Fruit fly (Drosophila melanogaster) whole organism, embryonic: ENCODE measurements around the gene CG14131.

ENCODE experiments used
- BEAF-32 ChIP-seq: fragments of 200-800 bp; sonication (Bioruptor generic); optimal IDR thresholded peaks from 3 replicates; lab custom pipeline; 2017; ENCODE audit warnings: missing biosample characterization, missing genetic modification characterization, mild to moderate bottlenecking, moderate library complexity, missing genetic modification reagents
- Bgb ChIP-seq: fragments of 200-800 bp; sonication (Bioruptor generic); IDR thresholded peaks from 2 replicates; pipeline ENCODE4 v1.3.6; 2022; ENCODE audit warnings: missing biosample characterization, missing genetic modification characterization; ENCODE audit not compliant: partially characterized antibody
- CG10147 ChIP-seq: fragments of 200-800 bp; sonication (Bioruptor generic); optimal IDR thresholded peaks from 2 replicates; lab custom pipeline; 2019; ENCODE audit warnings: missing biosample characterization, mild to moderate bottlenecking, missing genetic modification characterization, moderate library complexity
- CG11247 ChIP-seq: fragments of 200-800 bp; sonication (Bioruptor generic); IDR thresholded peaks from 2 replicates; pipeline ENCODE4 v1.3.6; 2022; ENCODE audit warnings: missing biosample characterization, missing genetic modification characterization
- CG12659 ChIP-seq: fragments of 200-800 bp; sonication (Bioruptor generic); optimal IDR thresholded peaks from 3 replicates; lab custom pipeline; 2017; ENCODE audit warnings: mild to moderate bottlenecking, missing biosample characterization, missing genetic modification reagents, missing genetic modification characterization
- CG13287 ChIP-seq: fragments of 200-800 bp; sonication (Bioruptor generic); IDR thresholded peaks from 2 replicates; pipeline ENCODE4 v1.3.6; 2022; ENCODE audit warnings: missing biosample characterization, missing genetic modification characterization; ENCODE audit not compliant: partially characterized antibody
- CG15269 ChIP-seq: fragments of 200-800 bp; sonication (Bioruptor generic); optimal IDR thresholded peaks from 2 replicates; lab custom pipeline; 2018; ENCODE audit warnings: missing biosample characterization, mild to moderate bottlenecking, missing genetic modification characterization, moderate library complexity
- CG16813 ChIP-seq: fragments of 200-800 bp; sonication (Bioruptor generic); IDR thresholded peaks from 3 replicates; pipeline ENCODE4 v1.3.6; 2022; ENCODE audit warnings: missing biosample characterization, missing genetic modification characterization; ENCODE audit not compliant: partially characterized antibody
- CG2116 ChIP-seq: fragments of 200-800 bp; sonication (Bioruptor generic); optimal IDR thresholded peaks from 3 replicates; lab custom pipeline; 2018; ENCODE audit warnings: missing biosample characterization, mild to moderate bottlenecking, missing genetic modification characterization
- CG2712 ChIP-seq: fragments of 200-800 bp; optimal IDR thresholded peaks from 3 replicates; lab custom pipeline; 2019; ENCODE audit warnings: missing biosample characterization, mild to moderate bottlenecking, missing genetic modification characterization, moderate library complexity
- CG30020 ChIP-seq: fragments of 200-800 bp; optimal IDR thresholded peaks from 2 replicates; lab custom pipeline; 2019; ENCODE audit warnings: missing biosample characterization, mild to moderate bottlenecking, missing genetic modification characterization, moderate library complexity
- CG31441 ChIP-seq: fragments of 200-800 bp; sonication (Bioruptor generic); IDR thresholded peaks from 2 replicates; pipeline ENCODE4 v1.3.6; 2022; ENCODE audit warnings: missing biosample characterization, missing genetic modification characterization
- CG3838 ChIP-seq: fragments of 200-800 bp; sonication (Bioruptor generic); optimal IDR thresholded peaks from 3 replicates; lab custom pipeline; 2016; ENCODE audit warnings: missing biosample characterization, missing genetic modification characterization
- CG3847 ChIP-seq: fragments of 200-800 bp; sonication (Bioruptor generic); IDR thresholded peaks from 2 replicates; pipeline ENCODE4 v1.3.6; 2022; ENCODE audit warnings: missing biosample characterization, missing genetic modification characterization
- CG4404 ChIP-seq: fragments of 200-800 bp; sonication (Bioruptor generic); IDR thresholded peaks from 2 replicates; pipeline ENCODE4 v1.3.6; 2022; ENCODE audit warnings: missing biosample characterization, missing genetic modification characterization
- CG4854 ChIP-seq: fragments of 200-800 bp; sonication (Bioruptor generic); optimal IDR thresholded peaks from 2 replicates; lab custom pipeline; 2016; ENCODE audit warnings: missing biosample characterization, missing genetic modification characterization, inconsistent platforms
- CG7786 ChIP-seq: fragments of 200-800 bp; sonication (Bioruptor generic); optimal IDR thresholded peaks from 2 replicates; lab custom pipeline; 2016; ENCODE audit warnings: missing biosample characterization, missing genetic modification characterization
- CG7963 ChIP-seq: fragments of 200-800 bp; sonication (Bioruptor generic); IDR thresholded peaks from 3 replicates; pipeline ENCODE4 v1.3.6; 2022; ENCODE audit warnings: missing biosample characterization, missing genetic modification characterization; ENCODE audit not compliant: partially characterized antibody
- CG8478 ChIP-seq: fragments of >200 bp; optimal IDR thresholded peaks from 2 replicates; lab custom pipeline; 2018
- CG9932 ChIP-seq: fragments of 200-800 bp; sonication (Bioruptor generic); IDR thresholded peaks from 2 replicates; pipeline ENCODE4 v1.3.6; 2022; ENCODE audit warnings: missing biosample characterization, missing genetic modification characterization
- CHES-1-like ChIP-seq: fragments of 200-800 bp; sonication (Bioruptor generic); optimal IDR thresholded peaks from 2 replicates; lab custom pipeline; 2016; ENCODE audit warnings: missing biosample characterization, missing genetic modification characterization
- D19B ChIP-seq: fragments of 200-800 bp; sonication (Bioruptor generic); optimal IDR thresholded peaks from 2 replicates; lab custom pipeline; 2017; ENCODE audit warnings: missing biosample characterization, mild to moderate bottlenecking, missing genetic modification characterization
- Doc3 ChIP-seq: fragments of 200-800 bp; sonication (Bioruptor generic); IDR thresholded peaks from 3 replicates; pipeline ENCODE4 v1.3.6; 2022; ENCODE audit warnings: missing biosample characterization, missing genetic modification characterization; ENCODE audit not compliant: partially characterized antibody
- Dref ChIP-seq: fragments of 200-800 bp; sonication (Bioruptor generic); IDR thresholded peaks from 2 replicates; pipeline ENCODE4 v1.3.6; 2022; ENCODE audit warnings: missing biosample characterization, missing genetic modification characterization
- Fer3 ChIP-seq: fragments of 200-800 bp; sonication (Bioruptor generic); optimal IDR thresholded peaks from 2 replicates; lab custom pipeline; 2018; ENCODE audit warnings: missing biosample characterization, mild to moderate bottlenecking, missing genetic modification characterization, moderate library complexity
- HLH54F ChIP-seq: fragments of 200-800 bp; sonication (Bioruptor generic); optimal IDR thresholded peaks from 3 replicates; lab custom pipeline; 2016; ENCODE audit warnings: missing biosample characterization, missing genetic modification characterization
- Hsf ChIP-seq: fragments of 200-800 bp; sonication (Bioruptor generic); optimal IDR thresholded peaks from 3 replicates; lab custom pipeline; 2016; ENCODE audit warnings: missing biosample characterization, missing genetic modification characterization
- MBD-R2 ChIP-seq: fragments of 200-800 bp; sonication (Bioruptor generic); IDR thresholded peaks from 2 replicates; pipeline ENCODE4 v1.3.6; 2022; ENCODE audit warnings: missing biosample characterization, missing genetic modification characterization
- Meics ChIP-seq: fragments of 200-800 bp; sonication (Bioruptor generic); optimal IDR thresholded peaks from 2 replicates; lab custom pipeline; 2017; ENCODE audit warnings: missing biosample characterization, mild to moderate bottlenecking, missing genetic modification characterization
- NfI ChIP-seq: fragments of 200-800 bp; sonication (Bioruptor generic); optimal IDR thresholded peaks from 3 replicates; lab custom pipeline; 2018; ENCODE audit warnings: missing biosample characterization, mild to moderate bottlenecking, missing genetic modification characterization, moderate library complexity
- Oli ChIP-seq: fragments of 200-800 bp; sonication (Bioruptor generic); optimal IDR thresholded peaks from 2 replicates; lab custom pipeline; 2018; ENCODE audit warnings: missing biosample characterization, mild to moderate bottlenecking, missing genetic modification characterization, moderate library complexity
- Opbp ChIP-seq: fragments of 200-800 bp; sonication (Bioruptor generic); IDR thresholded peaks from 3 replicates; pipeline ENCODE4 v1.3.6; 2022; ENCODE audit warnings: missing biosample characterization, missing genetic modification characterization; ENCODE audit not compliant: partially characterized antibody
- Sry-δ ChIP-seq: fragments of 200-800 bp; sonication (Bioruptor generic); optimal IDR thresholded peaks from 2 replicates; lab custom pipeline; 2016; ENCODE audit warnings: missing biosample characterization, missing genetic modification characterization
- Tbp ChIP-seq: fragments of >200 bp; optimal IDR thresholded peaks from 2 replicates; lab custom pipeline; 2018; ENCODE audit warnings: missing biosample characterization, missing genetic modification characterization
- Xbp1 ChIP-seq: fragments of 200-800 bp; sonication (Bioruptor generic); optimal IDR thresholded peaks from 3 replicates; lab custom pipeline; 2016; ENCODE audit warnings: missing biosample characterization, mild to moderate bottlenecking, missing genetic modification characterization
- amos ChIP-seq: fragments of 200-800 bp; sonication (Bioruptor generic); IDR thresholded peaks from 2 replicates; pipeline ENCODE4 v1.3.6; 2022; ENCODE audit warnings: missing biosample characterization, missing genetic modification characterization; ENCODE audit not compliant: partially characterized antibody
- chif ChIP-seq, 2 experiments: fragments of 200-800 bp; sonication (Bioruptor generic); optimal IDR thresholded peaks; 3 replicates each; lab custom pipeline; 2016; ENCODE audit warnings: missing biosample characterization in 2 of 2, missing genetic modification characterization in 2 of 2
- esg ChIP-seq: fragments of 200-800 bp; sonication (Bioruptor generic); conservative IDR thresholded peaks from 2 replicates; pipeline ENCODE4 v1.3.6; 2022; ENCODE audit warnings: missing biosample characterization, missing genetic modification characterization
- fd64A ChIP-seq: fragments of 200-800 bp; sonication (Bioruptor generic); optimal IDR thresholded peaks from 3 replicates; lab custom pipeline; 2018; ENCODE audit warnings: missing biosample characterization, mild to moderate bottlenecking, missing genetic modification characterization
- grau ChIP-seq: fragments of 200-800 bp; optimal IDR thresholded peaks from 3 replicates; lab custom pipeline; 2019; ENCODE audit warnings: missing biosample characterization, mild to moderate bottlenecking, missing genetic modification characterization, moderate library complexity
- jing ChIP-seq: fragments of 200-800 bp; sonication (Bioruptor generic); optimal IDR thresholded peaks from 2 replicates; lab custom pipeline; 2018; ENCODE audit warnings: missing biosample characterization, mild to moderate bottlenecking, missing genetic modification characterization
- lilli ChIP-seq: fragments of 200-800 bp; sonication (Bioruptor generic); optimal IDR thresholded peaks from 3 replicates; lab custom pipeline; 2016; ENCODE audit warnings: missing biosample characterization, missing genetic modification characterization
- mam ChIP-seq: fragments of 200-800 bp; sonication (Bioruptor generic); optimal IDR thresholded peaks from 3 replicates; lab custom pipeline; 2016; ENCODE audit warnings: missing biosample characterization, missing genetic modification characterization
- nmo ChIP-seq: fragments of 200-800 bp; sonication (Bioruptor generic); optimal IDR thresholded peaks from 2 replicates; lab custom pipeline; 2018; ENCODE audit warnings: missing biosample characterization, mild to moderate bottlenecking, missing genetic modification characterization, moderate library complexity
- oc ChIP-seq: fragments of 200-800 bp; sonication (Bioruptor generic); optimal IDR thresholded peaks from 2 replicates; lab custom pipeline; 2018; ENCODE audit warnings: missing biosample characterization, mild to moderate bottlenecking, missing genetic modification characterization, moderate library complexity
- pzg ChIP-seq: fragments of 200-800 bp; sonication (Bioruptor generic); optimal IDR thresholded peaks from 3 replicates; lab custom pipeline; 2018; ENCODE audit warnings: missing biosample characterization, mild to moderate bottlenecking, missing genetic modification characterization, moderate library complexity
- salm ChIP-seq: fragments of 200-800 bp; sonication (Bioruptor generic); optimal IDR thresholded peaks from 2 replicates; lab custom pipeline; 2018; ENCODE audit warnings: missing biosample characterization, mild to moderate bottlenecking, missing genetic modification characterization
- tna ChIP-seq: fragments of 200-800 bp; sonication (Bioruptor generic); IDR thresholded peaks from 2 replicates; pipeline ENCODE4 v1.3.6; 2022; ENCODE audit warnings: missing biosample characterization, missing genetic modification characterization; ENCODE audit not compliant: partially characterized antibody
- unc-4 ChIP-seq: fragments of 200-800 bp; sonication (Bioruptor generic); IDR thresholded peaks from 2 replicates; pipeline ENCODE4 v1.3.6; 2022; ENCODE audit warnings: missing biosample characterization, missing genetic modification characterization; ENCODE audit not compliant: partially characterized antibody
- vvl ChIP-seq: fragments of 200-800 bp; sonication (Bioruptor generic); IDR thresholded peaks from 2 replicates; pipeline ENCODE4 v1.3.6; 2022; ENCODE audit warnings: missing biosample characterization, missing genetic modification characterization

Gene CG14131

DNA sequence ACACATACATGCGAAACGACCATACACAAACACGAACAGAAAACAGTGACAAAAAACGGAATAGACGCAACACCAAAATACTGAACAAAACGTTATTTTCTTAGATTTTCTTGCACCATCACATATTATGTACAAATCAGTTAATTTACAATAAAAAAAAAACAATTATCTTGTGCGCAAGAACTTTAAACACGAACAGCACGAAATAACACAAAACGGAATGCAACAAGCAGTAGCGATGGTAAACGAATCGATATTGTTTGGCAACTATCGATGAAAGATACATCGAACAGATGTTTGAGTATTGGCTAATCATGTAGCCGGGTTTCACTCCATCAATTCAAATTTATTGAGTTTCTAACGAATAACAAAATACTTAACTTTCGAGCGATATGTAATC is 12.9 kb downstream of the CG14131 start, which contains the start of gene Pi3K68D (continued):
- peak; percentile 43 for TF ChIP-seq CHES-1-like (GFP tag; lab: Kevin White, UChicago)
- peak; percentile 97 for TF ChIP-seq Opbp
- no peak for TF ChIP-seq NfI
- TF ChIP-seq Fer3 (tag; lab: Kevin White, UChicago) = no peak
- TF ChIP-seq vvl (GFP tag; lab: Robert Waterston, UW) = no peak
- peak; percentile 95 for TF ChIP-seq CG13287 (GFP tag; lab: Robert Waterston, UW)
- TF ChIP-seq fd64A = no peak
- TF ChIP-seq CG31441 = no peak
- peak; percentile 68 for TF ChIP-seq nmo (GFP tag; lab: Kevin White, UChicago)
- TF ChIP-seq jing = no peak
- no peak for TF ChIP-seq CG4404
- TF ChIP-seq HLH54F (GFP tag; lab: Kevin White, UChicago) = peak; percentile 20
- TF ChIP-seq CG4854 (GFP tag; lab: Kevin White, UChicago) = peak; percentile 9
- peak; percentile 83 for TF ChIP-seq CG2116 (GFP tag; lab: Kevin White, UChicago)
- no peak for TF ChIP-seq CG7786 (GFP tag; lab: Kevin White, UChicago)
- peak; percentile 94 for TF ChIP-seq CG16813 (GFP tag; lab: Robert Waterston, UW)
- no peak for TF ChIP-seq oc (tag; lab: Kevin White, UChicago)
- TF ChIP-seq Hsf (GFP tag; lab: Kevin White, UChicago) = peak; percentile 12
- TF ChIP-seq salm = no peak
- TF ChIP-seq BEAF-32 (GFP tag; lab: Kevin White, UChicago) = peak; percentile 97
- peak; percentile 29 for TF ChIP-seq CG2712 (tag; lab: Kevin White, UChicago)
- TF ChIP-seq D19B (GFP tag; lab: Kevin White, UChicago) = no peak
- peak in 1 of 2 experiments; percentile 9 for TF ChIP-seq chif (GFP tag; optimal IDR thresholded peaks at IDR 0.05; lab: Kevin White, UChicago)
- no peak for TF ChIP-seq grau (tag; lab: Kevin White, UChicago)
- TF ChIP-seq unc-4 (GFP tag; lab: Robert Waterston, UW) = peak; percentile 92
- peak; percentile 94 for TF ChIP-seq Dref (GFP tag; lab: Robert Waterston, UW)
- no peak for TF ChIP-seq esg (GFP tag; lab: Robert Waterston, UW)
- peak; percentile 1 for TF ChIP-seq CG10147 (GFP tag; lab: Kevin White, UChicago)
- peak; percentile 98 for TF ChIP-seq amos (GFP tag; lab: Robert Waterston, UW)
- peak; percentile 23 for TF ChIP-seq Xbp1 (GFP tag; lab: Kevin White, UChicago)
- no peak for TF ChIP-seq CG8478
- 0 out of 2 replicates have a peak, but pooled peaks have one; percentile 6 for TF ChIP-seq CG11247 (GFP tag; lab: Robert Waterston, UW)
- TF ChIP-seq lilli (GFP tag; lab: Kevin White, UChicago) = peak; percentile 36
- peak; percentile 63 for TF ChIP-seq MBD-R2 (GFP tag; lab: Robert Waterston, UW)
- peak; percentile 12 for TF ChIP-seq CG30020 (tag; lab: Kevin White, UChicago)
- peak; percentile 76 for TF ChIP-seq CG12659 (GFP tag; lab: Kevin White, UChicago)
- no peak for TF ChIP-seq CG15269 (tag; lab: Kevin White, UChicago)
- TF ChIP-seq CG7963 (GFP tag; lab: Robert Waterston, UW) = peak; percentile 86
- peak; percentile 96 for TF ChIP-seq pzg
- no peak for TF ChIP-seq Meics
- TF ChIP-seq mam = peak; percentile 21
- TF ChIP-seq CG3838 (GFP tag; lab: Kevin White, UChicago) = peak; percentile 50
- peak; percentile 47; the same call in 1 of the 2 replicates for TF ChIP-seq CG3847
- peak; percentile 43; the same call in 1 of the 2 replicates for TF ChIP-seq CG9932 (GFP tag; lab: Robert Waterston, UW)
- peak; percentile 84 for TF ChIP-seq tna
- peak; percentile 99 for TF ChIP-seq Sry-δ (GFP tag; lab: Kevin White, UChicago)
- TF ChIP-seq Tbp (GFP tag; lab: Kevin White, UChicago) = no peak
- no peak for TF ChIP-seq Oli (tag; lab: Kevin White, UChicago)
- peak; percentile 84 for TF ChIP-seq Doc3 (GFP tag; lab: Robert Waterston, UW)
- peak; percentile 97 for TF ChIP-seq Bgb
